Fruit fly (Drosophila melanogaster) whole organism, prepupa: ENCODE data around the gene Nf-YA.

Source experiments
- Blimp-1 ChIP-seq: fragments of 200-800 bp; sonication (Bioruptor generic); optimal IDR thresholded peaks from 3 replicates; lab custom pipeline; 2017; ENCODE audit warnings: missing biosample characterization, missing genetic modification characterization, mild to moderate bottlenecking, moderate library complexity, missing genetic modification reagents
- CG10631 ChIP-seq: fragments of 200-800 bp; sonication (Bioruptor generic); optimal IDR thresholded peaks from 2 replicates; lab custom pipeline; 2016; ENCODE audit warnings: missing biosample characterization, missing genetic modification characterization
- CG11294 ChIP-seq: fragments of 200-800 bp; sonication (Bioruptor generic); IDR thresholded peaks from 2 replicates; pipeline ENCODE4 v1.3.6; 2022; ENCODE audit warnings: missing biosample characterization, missing genetic modification characterization
- CG15336 ChIP-seq: fragments of 200-800 bp; sonication (Bioruptor generic); IDR thresholded peaks from 2 replicates; pipeline ENCODE4 v1.3.6; 2022; ENCODE audit warnings: missing biosample characterization, missing genetic modification characterization
- CG1621 ChIP-seq: fragments of 200-800 bp; sonication (Bioruptor generic); optimal IDR thresholded peaks from 3 replicates; lab custom pipeline; 2018; ENCODE audit warnings: missing biosample characterization, mild to moderate bottlenecking, missing genetic modification characterization
- CG16779 ChIP-seq: fragments of 200-800 bp; sonication (Bioruptor generic); optimal IDR thresholded peaks from 3 replicates; lab custom pipeline; 2017; ENCODE audit warnings: missing biosample characterization, mild to moderate bottlenecking, missing genetic modification characterization
- CG32006 ChIP-seq: fragments of 200-800 bp; sonication (Bioruptor generic); optimal IDR thresholded peaks from 3 replicates; lab custom pipeline; 2017; ENCODE audit warnings: missing biosample characterization, mild to moderate bottlenecking, missing genetic modification characterization
- CG4318 ChIP-seq: fragments of 200-800 bp; sonication (Bioruptor generic); optimal IDR thresholded peaks from 3 replicates; lab custom pipeline; 2017; ENCODE audit warnings: missing biosample characterization, mild to moderate bottlenecking, missing genetic modification characterization
- CG6163 ChIP-seq: fragments of 200-800 bp; sonication (Bioruptor generic); IDR thresholded peaks from 3 replicates; pipeline ENCODE4 v1.3.6; 2022; ENCODE audit warnings: missing biosample characterization, missing genetic modification characterization
- CG6792 ChIP-seq: fragments of 200-800 bp; sonication (Bioruptor generic); optimal IDR thresholded peaks from 3 replicates; lab custom pipeline; 2016; ENCODE audit warnings: missing biosample characterization, missing genetic modification characterization
- CG6808 ChIP-seq: fragments of 200-800 bp; sonication (Bioruptor generic); optimal IDR thresholded peaks from 3 replicates; lab custom pipeline; 2017; ENCODE audit warnings: missing biosample characterization, missing genetic modification characterization, mild to moderate bottlenecking, moderate library complexity, missing genetic modification reagents
- CG6854 ChIP-seq: fragments of 200-800 bp; sonication (Bioruptor generic); optimal IDR thresholded peaks from 2 replicates; lab custom pipeline; 2017; ENCODE audit warnings: missing biosample characterization, mild to moderate bottlenecking, missing genetic modification characterization
- CG7368 ChIP-seq: fragments of 200-800 bp; sonication (Bioruptor generic); optimal IDR thresholded peaks from 3 replicates; lab custom pipeline; 2016; ENCODE audit warnings: missing biosample characterization, missing genetic modification characterization
- CG8119 ChIP-seq: fragments of 200-800 bp; sonication (Bioruptor generic); IDR thresholded peaks from 3 replicates; pipeline ENCODE4 v1.3.6; 2022; ENCODE audit warnings: missing biosample characterization, missing genetic modification characterization
- Eip78C ChIP-seq: fragments of 200-800 bp; sonication (Bioruptor generic); peaks from one replicate; lab custom pipeline; 2016; ENCODE audit warnings: missing biosample characterization, missing genetic modification characterization
- Eip93F ChIP-seq: fragments of 200-800 bp; sonication (Bioruptor generic); optimal IDR thresholded peaks from 2 replicates; lab custom pipeline; 2016; ENCODE audit warnings: missing biosample characterization, mild to moderate bottlenecking, missing genetic modification characterization
- Ets21C ChIP-seq: fragments of 200-800 bp; sonication (Bioruptor generic); optimal IDR thresholded peaks from 3 replicates; lab custom pipeline; 2016; ENCODE audit warnings: missing biosample characterization, missing genetic modification characterization
- Gug ChIP-seq: fragments of 200-800 bp; sonication (Bioruptor generic); IDR thresholded peaks from 2 replicates; pipeline ENCODE4 v1.3.6; 2022; ENCODE audit warnings: missing biosample characterization, missing genetic modification characterization
- Hr38 ChIP-seq: sonication (Bioruptor generic); optimal IDR thresholded peaks from 2 replicates; lab custom pipeline; 2016; ENCODE audit warnings: missing biosample characterization, missing genetic modification characterization
- Hr39 ChIP-seq: fragments of 200-800 bp; sonication (Bioruptor generic); optimal IDR thresholded peaks from 2 replicates; lab custom pipeline; 2016; ENCODE audit warnings: missing biosample characterization, missing genetic modification characterization
- Hr4 ChIP-seq: fragments of 200-800 bp; sonication (Bioruptor generic); optimal IDR thresholded peaks from 3 replicates; lab custom pipeline; 2016; ENCODE audit warnings: missing biosample characterization, missing genetic modification characterization
- Lpt ChIP-seq: fragments of 200-800 bp; sonication (Bioruptor generic); optimal IDR thresholded peaks from 3 replicates; lab custom pipeline; 2016; ENCODE audit warnings: missing biosample characterization, missing genetic modification characterization
- Met ChIP-seq: fragments of 200-800 bp; sonication (Bioruptor generic); optimal IDR thresholded peaks from 3 replicates; lab custom pipeline; 2016; ENCODE audit warnings: missing biosample characterization, missing genetic modification characterization
- OdsH ChIP-seq: fragments of 200-800 bp; sonication (Bioruptor generic); optimal IDR thresholded peaks from 3 replicates; lab custom pipeline; 2016; ENCODE audit warnings: missing biosample characterization, missing genetic modification characterization
- Smox ChIP-seq: fragments of 200-800 bp; sonication (Bioruptor generic); optimal IDR thresholded peaks from 3 replicates; lab custom pipeline; 2016; ENCODE audit warnings: missing biosample characterization, missing genetic modification characterization
- Sox14 ChIP-seq: fragments of 200-800 bp; sonication (Bioruptor generic); optimal IDR thresholded peaks from 3 replicates; lab custom pipeline; 2016; ENCODE audit warnings: missing biosample characterization, missing genetic modification characterization
- Sox15 ChIP-seq: fragments of 200-800 bp; sonication (Bioruptor generic); optimal IDR thresholded peaks from 3 replicates; lab custom pipeline; 2016; ENCODE audit warnings: missing biosample characterization, missing genetic modification characterization
- achi ChIP-seq: fragments of 200-800 bp; sonication (Bioruptor generic); optimal IDR thresholded peaks from 3 replicates; lab custom pipeline; 2016; ENCODE audit warnings: missing biosample characterization, missing genetic modification characterization
- cyc ChIP-seq: fragments of 200-800 bp; sonication (Bioruptor generic); optimal IDR thresholded peaks from 3 replicates; lab custom pipeline; 2016; ENCODE audit warnings: missing biosample characterization, missing genetic modification characterization
- dac ChIP-seq: fragments of 200-800 bp; sonication (Bioruptor generic); optimal IDR thresholded peaks from 2 replicates; lab custom pipeline; 2017; ENCODE audit warnings: missing biosample characterization, mild to moderate bottlenecking, missing genetic modification characterization
- dsx ChIP-seq: fragments of 200-800 bp; optimal IDR thresholded peaks from 3 replicates; lab custom pipeline; 2019; ENCODE audit warnings: missing biosample characterization, mild to moderate bottlenecking, missing genetic modification characterization, moderate library complexity; ENCODE audit not compliant: poor library complexity, severe bottlenecking
- eg ChIP-seq: fragments of 200-800 bp; sonication (Bioruptor generic); IDR thresholded peaks from 3 replicates; pipeline ENCODE4 v1.3.6; 2022; ENCODE audit warnings: missing biosample characterization, missing genetic modification characterization
- esn ChIP-seq: fragments of 200-800 bp; sonication (Bioruptor generic); optimal IDR thresholded peaks from 2 replicates; lab custom pipeline; 2016; ENCODE audit warnings: missing biosample characterization, mild to moderate bottlenecking, missing genetic modification characterization, moderate library complexity
- fd59A ChIP-seq: fragments of 200-800 bp; sonication (Bioruptor generic); optimal IDR thresholded peaks from 2 replicates; lab custom pipeline; 2017; ENCODE audit warnings: missing biosample characterization, mild to moderate bottlenecking, missing genetic modification characterization, missing genetic modification reagents
- fd85E ChIP-seq: fragments of 200-800 bp; sonication (Bioruptor generic); optimal IDR thresholded peaks from 3 replicates; lab custom pipeline; 2016; ENCODE audit warnings: missing biosample characterization, missing genetic modification characterization
- fkh ChIP-seq: fragments of 200-800 bp; sonication (Bioruptor generic); optimal IDR thresholded peaks from 3 replicates; lab custom pipeline; 2017; ENCODE audit warnings: missing biosample characterization, mild to moderate bottlenecking, missing genetic modification characterization, moderate library complexity
- lz ChIP-seq: fragments of 200-800 bp; sonication (Bioruptor generic); optimal IDR thresholded peaks from 3 replicates; lab custom pipeline; 2016; ENCODE audit warnings: missing biosample characterization, missing genetic modification characterization
- net ChIP-seq: fragments of 200-800 bp; sonication (Bioruptor generic); optimal IDR thresholded peaks from 3 replicates; lab custom pipeline; 2016; ENCODE audit warnings: missing biosample characterization, missing genetic modification characterization
- pdm3 ChIP-seq: fragments of 200-800 bp; sonication (Bioruptor generic); optimal IDR thresholded peaks from 3 replicates; lab custom pipeline; 2016; ENCODE audit warnings: missing biosample characterization, missing genetic modification characterization
- salr ChIP-seq, 2 experiments: fragments of 200-800 bp; sonication (Bioruptor generic); optimal IDR thresholded peaks; 3 replicates each; lab custom pipeline; 2016 to 2018; ENCODE audit warnings: missing biosample characterization in 2 of 2, missing genetic modification characterization in 2 of 2, mild to moderate bottlenecking in 1 of 2
- spab ChIP-seq: fragments of 200-800 bp; sonication (Bioruptor generic); optimal IDR thresholded peaks from 2 replicates; lab custom pipeline; 2017; ENCODE audit warnings: missing biosample characterization, mild to moderate bottlenecking, missing genetic modification characterization, missing genetic modification reagents
- ss ChIP-seq, 2 experiments: fragments of 200-800 bp; sonication (Bioruptor generic); optimal IDR thresholded peaks; 2 replicates in 1 of 2; 3 replicates in 1 of 2; lab custom pipeline; 2017 to 2018; ENCODE audit warnings: mild to moderate bottlenecking in 2 of 2, missing biosample characterization in 2 of 2, missing genetic modification characterization in 2 of 2, moderate library complexity in 1 of 2
- svp ChIP-seq: fragments of 200-800 bp; sonication (Bioruptor generic); peaks from one replicate; lab custom pipeline; 2016; ENCODE audit warnings: missing biosample characterization, missing genetic modification characterization
- vri ChIP-seq: fragments of 200-800 bp; sonication (Bioruptor generic); optimal IDR thresholded peaks from 3 replicates; lab custom pipeline; 2016; ENCODE audit warnings: missing biosample characterization, mild to moderate bottlenecking, missing genetic modification characterization

The Nf-YA gene

DNA sequence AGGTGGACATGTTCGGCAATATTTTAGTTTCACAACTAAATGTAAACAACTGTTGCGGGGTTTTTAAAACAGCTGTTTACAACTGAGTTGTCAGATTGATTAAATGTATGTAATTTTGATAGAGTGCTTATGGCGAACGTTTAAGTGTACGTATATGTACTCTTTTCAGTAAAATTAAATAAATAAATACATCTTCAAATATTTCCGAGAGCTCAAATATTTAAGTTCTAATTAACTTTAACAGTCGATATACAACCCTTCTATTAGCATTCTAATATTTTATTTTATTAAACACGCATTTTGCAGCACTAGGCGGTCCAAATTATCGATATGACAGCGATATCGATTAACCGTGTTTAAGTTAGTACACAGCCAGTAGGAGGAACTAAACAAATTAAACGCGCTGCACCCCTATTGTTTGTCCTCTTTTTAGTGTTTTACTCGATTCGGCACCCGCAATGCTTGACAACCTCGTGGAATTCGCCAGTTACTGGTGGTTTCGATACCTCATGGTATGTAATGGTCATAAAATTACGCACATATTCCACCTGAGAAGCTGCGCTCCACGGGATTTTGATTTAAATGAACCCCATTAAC lies 9.6 kb upstream of the Nf-YA start, which contains the start of the genes CG3448 and ghi (continued):
- TF ChIP-seq lz (GFP tag; lab: Kevin White, UChicago): peak; percentile 61
- TF ChIP-seq Hr38: no peak
- TF ChIP-seq esn (GFP tag; lab: Kevin White, UChicago): peak; percentile 75
- no peak for TF ChIP-seq Sox15
- TF ChIP-seq dac (GFP tag; lab: Kevin White, UChicago): no peak
- TF ChIP-seq Eip78C: peak; percentile 89
- peak; percentile 84 for TF ChIP-seq svp (GFP tag; lab: Kevin White, UChicago)
- TF ChIP-seq Eip93F (GFP tag; lab: Kevin White, UChicago): peak; percentile 64
- peak; percentile 22 for TF ChIP-seq fd85E

DNA sequence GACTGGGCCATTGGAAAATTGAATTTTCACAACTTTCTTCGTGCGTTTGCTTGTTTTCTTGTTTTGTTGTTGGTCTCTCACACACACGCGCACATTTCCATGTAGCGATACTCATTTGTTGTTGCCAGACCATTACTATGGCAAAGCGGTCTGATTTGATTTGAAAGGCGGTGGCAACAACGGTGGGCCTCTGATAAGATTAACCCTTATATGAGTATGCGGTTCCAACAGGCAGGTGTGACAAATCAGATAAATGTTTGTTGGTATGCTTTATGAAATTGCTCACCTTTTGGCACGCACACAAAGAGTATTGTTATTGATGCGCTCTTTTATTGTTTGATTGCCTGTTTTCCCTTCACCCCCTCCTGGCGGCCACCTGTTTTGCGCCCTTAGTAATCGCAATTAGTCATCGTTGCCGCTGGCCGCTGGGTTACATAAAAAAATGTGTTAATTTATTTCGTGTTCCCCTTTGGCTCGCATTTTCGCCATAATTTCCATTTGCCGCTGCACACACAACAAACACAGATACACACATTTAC lies 5.2 kb upstream of the Nf-YA start:
- TF ChIP-seq Eip78C (peak; percentile 51), spab (GFP tag; lab: Kevin White, UChicago) (no peak), achi (GFP tag; lab: Kevin White, UChicago) (no peak), CG11294 (GFP tag; lab: Robert Waterston, UW) (0 out of 2 replicates have a peak, but pooled peaks have one; percentile 9), lz (GFP tag; lab: Kevin White, UChicago) (no peak), CG16779 (tag; lab: Kevin White, UChicago) (no peak), CG10631 (GFP tag; lab: Kevin White, UChicago) (no peak), Hr4 (no peak), CG32006 (GFP tag; lab: Kevin White, UChicago) (peak; percentile 31), Sox14 (no peak), vri (GFP tag; lab: Kevin White, UChicago) (peak; percentile 90), svp (GFP tag; lab: Kevin White, UChicago) (peak; percentile 67), CG15336 (GFP tag; lab: Robert Waterston, UW) (peak; percentile 39), Lpt (GFP tag; lab: Kevin White, UChicago) (peak; percentile 6), Gug (GFP tag; lab: Robert Waterston, UW) (peak; percentile 46), dac (GFP tag; lab: Kevin White, UChicago) (no peak), net (peak; percentile 19)

DNA sequence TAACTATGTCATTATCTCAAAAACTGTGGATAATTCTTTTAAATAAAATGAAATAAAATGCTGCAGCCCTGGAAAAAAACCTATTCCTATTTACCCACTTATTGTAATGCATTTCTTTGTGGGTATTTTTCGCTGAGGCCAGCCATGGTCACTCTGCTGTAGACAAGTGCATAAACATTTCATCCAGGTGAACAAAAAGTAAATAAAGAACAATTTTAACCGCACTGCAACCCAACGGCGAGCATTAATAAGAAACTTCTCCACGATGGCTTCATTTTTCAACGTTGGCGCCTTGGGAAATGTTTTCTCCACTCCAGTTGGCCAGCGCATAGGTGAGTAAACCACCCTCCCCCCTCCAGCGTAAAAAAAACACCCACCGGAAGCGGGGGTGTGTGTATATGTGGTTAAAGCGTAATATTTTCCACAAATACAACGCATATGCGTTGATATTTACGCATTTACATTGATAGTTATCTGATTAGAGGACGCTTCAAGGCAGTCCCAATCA lies 4.7 kb upstream of the Nf-YA start, which contains the start of gene CG3529:
CG3529 (plus strand) TSS at position 134 of the 508 bp plus-strand sequence.
- peak; percentile 4 for TF ChIP-seq pdm3 (GFP tag; lab: Kevin White, UChicago)
- TF ChIP-seq CG6854 (GFP tag; lab: Kevin White, UChicago): peak; percentile 56
- no peak for TF ChIP-seq dsx (GFP tag; lab: Kevin White, UChicago)
- TF ChIP-seq lz (GFP tag; lab: Kevin White, UChicago): peak; percentile 26
- TF ChIP-seq fd59A (GFP tag; lab: Kevin White, UChicago): no peak
- TF ChIP-seq CG4318 (GFP tag; lab: Kevin White, UChicago): no peak
- peak; percentile 8 for TF ChIP-seq OdsH (GFP tag; lab: Kevin White, UChicago)
- peak; percentile 25 for TF ChIP-seq CG10631 (GFP tag; lab: Kevin White, UChicago)
- TF ChIP-seq CG6163: 0 out of 3 replicates have a peak, but pooled peaks have one; percentile 38
- TF ChIP-seq Sox14: peak; percentile 25
- TF ChIP-seq fd85E: no peak
- no peak for TF ChIP-seq salr (GFP tag; optimal IDR thresholded peaks at IDR 0.05; lab: Kevin White, UChicago)
- no peak for TF ChIP-seq eg (GFP tag; lab: Robert Waterston, UW)
- peak; percentile 13 for TF ChIP-seq Hr4
- no peak for TF ChIP-seq CG6792 (GFP tag; lab: Kevin White, UChicago)
- TF ChIP-seq Eip78C: peak; percentile 72
- TF ChIP-seq CG8119 (GFP tag; lab: Robert Waterston, UW): no peak
- peak; percentile 47 for TF ChIP-seq Met
- no peak for TF ChIP-seq CG7368
- TF ChIP-seq Ets21C (GFP tag; lab: Kevin White, UChicago): peak; percentile 21
- TF ChIP-seq Sox15: no peak
- TF ChIP-seq fkh: peak; percentile 92
- peak; percentile 26 for TF ChIP-seq cyc
- TF ChIP-seq CG1621: peak; percentile 21
- TF ChIP-seq CG6808 (GFP tag; lab: Kevin White, UChicago): peak; percentile 62
- peak; percentile 24 for TF ChIP-seq Smox
- peak; percentile 29 for TF ChIP-seq esn (GFP tag; lab: Kevin White, UChicago)
- TF ChIP-seq CG16779 (tag; lab: Kevin White, UChicago): peak; percentile 8
- no peak for TF ChIP-seq Blimp-1 (GFP tag; lab: Kevin White, UChicago)
- peak; percentile 17 for TF ChIP-seq Hr39 (GFP tag; lab: Kevin White, UChicago)
- peak; percentile 64 for TF ChIP-seq svp (GFP tag; lab: Kevin White, UChicago)
- no peak for TF ChIP-seq Lpt (GFP tag; lab: Kevin White, UChicago)
- TF ChIP-seq ss (GFP tag; optimal IDR thresholded peaks at IDR 0.05; lab: Kevin White, UChicago): peak in 1 of 2 experiments; percentile 61
- TF ChIP-seq CG11294 (GFP tag; lab: Robert Waterston, UW): no peak
